Worm (Caenorhabditis elegans) whole organism, L4/young adult: Measurements from ENCODE around the gene T28A11.25.

Source experiments
- W03F9.2 ChIP-seq: fragments of 150-350 bp; optimal IDR thresholded peaks from 2 replicates; lab custom pipeline; 2014; ENCODE audit warnings: missing biosample characterization, missing genetic modification characterization
- dao-5 ChIP-seq: sonication (generic microtip); optimal IDR thresholded peaks from 2 replicates; lab custom pipeline; 2016; ENCODE audit warnings: missing genotype, missing genetic modification characterization, moderate library complexity, missing compliant biosample characterization
- him-1 ChIP-seq: sonication (generic microtip); optimal IDR thresholded peaks from 2 replicates; lab custom pipeline; 2016; ENCODE audit warnings: missing genotype, missing genetic modification reagents, missing genetic modification characterization, missing compliant biosample characterization

- TF ChIP-seq W03F9.2 (no peak), him-1 (no peak), dao-5 (tag; lab: Kevin White, UChicago) (no peak)
These were observed 15.4 kb upstream of the T28A11.25 start, which contains the start of gene T28A11.17 for ce11 chrV:3266189-3266588.
